Worm (Caenorhabditis elegans) whole organism, L2 larva: ENCODE results near the gene C27B7.2.

Source experiments
- C34F6.9 ChIP-seq: fragments of 150-350 bp; optimal IDR thresholded peaks from 2 replicates; lab custom pipeline; 2014; ENCODE audit warnings: missing biosample characterization, missing genetic modification characterization
- F13H6.1 ChIP-seq: sonication (generic microtip); optimal IDR thresholded peaks from 2 replicates; lab custom pipeline; 2016; ENCODE audit warnings: missing genetic modification characterization, missing compliant biosample characterization
- R02D3.7 ChIP-seq: fragments of 150-350 bp; optimal IDR thresholded peaks from 2 replicates; lab custom pipeline; 2014; ENCODE audit warnings: missing biosample characterization, missing genetic modification characterization
- Y55F3AM.14 ChIP-seq: fragments of 200-800 bp; sonication (Bioruptor generic); optimal IDR thresholded peaks from 2 replicates; lab custom pipeline; 2018; ENCODE audit warnings: mild to moderate bottlenecking, missing genetic modification characterization, missing compliant biosample characterization
- ZK546.5 ChIP-seq: sonication (generic microtip); optimal IDR thresholded peaks from 2 replicates; lab custom pipeline; 2017; ENCODE audit warnings: missing biosample characterization, missing genetic modification characterization
- alr-1 ChIP-seq: fragments of 150-350 bp; optimal IDR thresholded peaks from 2 replicates; lab custom pipeline; 2014; ENCODE audit warnings: missing biosample characterization, missing genetic modification characterization
- aly-2 ChIP-seq: fragments of 150-350 bp; optimal IDR thresholded peaks from 2 replicates; lab custom pipeline; 2014; ENCODE audit warnings: missing biosample characterization, missing genetic modification characterization
- ama-1 ChIP-seq: fragments of 150-350 bp; optimal IDR thresholded peaks from 2 replicates; lab custom pipeline; 2018; ENCODE audit warnings: inconsistent platforms
- blmp-1 ChIP-seq: sonication (generic microtip); optimal IDR thresholded peaks from 2 replicates; lab custom pipeline; 2017; ENCODE audit warnings: missing genetic modification characterization, mild to moderate bottlenecking, missing compliant biosample characterization, antibody characterized with exemption, moderate library complexity; ENCODE audit not compliant: insufficient read depth
- ceh-16 ChIP-seq: fragments of 150-350 bp; optimal IDR thresholded peaks from 2 replicates; lab custom pipeline; 2014; ENCODE audit warnings: missing biosample characterization, missing genetic modification characterization
- ceh-82 ChIP-seq: fragments of 150-350 bp; optimal IDR thresholded peaks from 2 replicates; lab custom pipeline; 2014; ENCODE audit warnings: missing biosample characterization, missing genetic modification characterization
- crh-2 ChIP-seq: sonication (generic microtip); optimal IDR thresholded peaks from 2 replicates; lab custom pipeline; 2017; ENCODE audit warnings: missing biosample characterization, missing genetic modification characterization
- dmd-4 ChIP-seq: sonication (generic microtip); optimal IDR thresholded peaks from 2 replicates; lab custom pipeline; 2017; ENCODE audit warnings: missing biosample characterization, missing genetic modification characterization
- egl-27 ChIP-seq: sonication (generic microtip); optimal IDR thresholded peaks from 3 replicates; lab custom pipeline; 2017; ENCODE audit warnings: missing biosample characterization, missing genetic modification reagents, missing genetic modification characterization
- elt-1 ChIP-seq: fragments of 150-350 bp; optimal IDR thresholded peaks from 2 replicates; lab custom pipeline; 2014; ENCODE audit warnings: missing biosample characterization, missing genetic modification characterization
- elt-3 ChIP-seq: sonication (generic microtip); optimal IDR thresholded peaks from 2 replicates; lab custom pipeline; 2017; ENCODE audit warnings: missing biosample characterization, missing genetic modification characterization
- fos-1 ChIP-seq: fragments of 150-350 bp; optimal IDR thresholded peaks from 2 replicates; lab custom pipeline; 2014; ENCODE audit warnings: missing biosample characterization, missing genetic modification characterization
- gmeb-1 ChIP-seq: fragments of 150-350 bp; optimal IDR thresholded peaks from 2 replicates; lab custom pipeline; 2014; ENCODE audit warnings: missing biosample characterization, missing genetic modification characterization
- lin-11 ChIP-seq: fragments of 150-350 bp; sonication (generic microtip); optimal IDR thresholded peaks from 2 replicates; lab custom pipeline; 2014; ENCODE audit warnings: missing biosample characterization, missing genetic modification characterization, inconsistent platforms, mixed read lengths
- lin-13 ChIP-seq: fragments of 150-350 bp; optimal IDR thresholded peaks from 2 replicates; lab custom pipeline; 2014; ENCODE audit warnings: missing biosample characterization, missing genetic modification reagents, missing genetic modification characterization
- lin-39 ChIP-seq: fragments of 150-350 bp; optimal IDR thresholded peaks from 2 replicates; lab custom pipeline; 2014; ENCODE audit warnings: missing biosample characterization, missing genetic modification reagents, missing genetic modification characterization
- lsy-2 ChIP-seq, 2 experiments: fragments of 150-350 bp in 1 of 2; sonication (generic microtip) in 1 of 2; optimal IDR thresholded peaks; 2 replicates each; lab custom pipeline; 2014 to 2017; ENCODE audit warnings: missing biosample characterization in 2 of 2, missing genetic modification characterization in 2 of 2
- mab-5 ChIP-seq: fragments of 150-350 bp; optimal IDR thresholded peaks from 2 replicates; lab custom pipeline; 2014; ENCODE audit warnings: missing biosample characterization, missing genetic modification characterization
- mbf-1 ChIP-seq: sonication (generic microtip); optimal IDR thresholded peaks from 2 replicates; lab custom pipeline; 2017; ENCODE audit warnings: missing biosample characterization, missing genetic modification characterization
- mdl-1 ChIP-seq, 2 experiments: fragments of 150-350 bp in 1 of 2; sonication (generic microtip) in 1 of 2; optimal IDR thresholded peaks; 2 replicates each; lab custom pipeline; 2017; ENCODE audit warnings: missing biosample characterization in 2 of 2, missing genetic modification characterization in 2 of 2
- nhr-10 ChIP-seq: sonication (generic microtip); optimal IDR thresholded peaks from 2 replicates; lab custom pipeline; 2017; ENCODE audit warnings: missing biosample characterization, missing genetic modification characterization
- nhr-11 ChIP-seq: fragments of 150-350 bp; optimal IDR thresholded peaks from 2 replicates; lab custom pipeline; 2014; ENCODE audit warnings: missing biosample characterization, missing genetic modification characterization
- nhr-12 ChIP-seq: fragments of 150-350 bp; optimal IDR thresholded peaks from 2 replicates; lab custom pipeline; 2014; ENCODE audit warnings: missing biosample characterization, missing genetic modification characterization
- nhr-129 ChIP-seq: fragments of 150-350 bp; optimal IDR thresholded peaks from 2 replicates; lab custom pipeline; 2014; ENCODE audit warnings: missing biosample characterization, missing genetic modification characterization
- nhr-21 ChIP-seq: fragments of 150-350 bp; optimal IDR thresholded peaks from 2 replicates; lab custom pipeline; 2014; ENCODE audit warnings: missing biosample characterization, missing genetic modification characterization
- nhr-23 ChIP-seq: fragments of 150-350 bp; optimal IDR thresholded peaks from 2 replicates; lab custom pipeline; 2014; ENCODE audit warnings: missing biosample characterization, missing genetic modification reagents, missing genetic modification characterization
- nhr-237 ChIP-seq: fragments of 150-350 bp; optimal IDR thresholded peaks from 2 replicates; lab custom pipeline; 2014; ENCODE audit warnings: missing biosample characterization, missing genetic modification characterization
- nhr-25 ChIP-seq: fragments of 150-350 bp; sonication (generic microtip); optimal IDR thresholded peaks from 3 replicates; lab custom pipeline; 2014; ENCODE audit warnings: missing biosample characterization, missing genetic modification characterization
- nhr-6 ChIP-seq: fragments of 150-350 bp; optimal IDR thresholded peaks from 2 replicates; lab custom pipeline; 2014; ENCODE audit warnings: missing biosample characterization, missing genetic modification characterization
- nhr-77 ChIP-seq: fragments of 150-350 bp; optimal IDR thresholded peaks from 2 replicates; lab custom pipeline; 2014; ENCODE audit warnings: missing biosample characterization, missing genetic modification characterization
- sem-4 ChIP-seq: fragments of 150-350 bp; optimal IDR thresholded peaks from 2 replicates; lab custom pipeline; 2014; ENCODE audit warnings: missing biosample characterization, missing genetic modification reagents, missing genetic modification characterization
- skn-1 ChIP-seq: sonication (generic microtip); optimal IDR thresholded peaks from 2 replicates; lab custom pipeline; 2017; ENCODE audit warnings: missing biosample characterization, missing genetic modification characterization
- sma-3 ChIP-seq: sonication (generic microtip); optimal IDR thresholded peaks from 2 replicates; lab custom pipeline; 2016; ENCODE audit warnings: missing genetic modification reagents, missing genetic modification characterization, missing compliant biosample characterization
- sma-9 ChIP-seq, 2 experiments: fragments of 150-350 bp in 1 of 2; sonication (generic microtip) in 1 of 2; optimal IDR thresholded peaks; 2 replicates each; lab custom pipeline; 2014 to 2016; ENCODE audit warnings: missing genetic modification characterization in 2 of 2, mild to moderate bottlenecking in 1 of 2, missing biosample characterization in 1 of 2, missing compliant biosample characterization in 1 of 2, missing genetic modification reagents in 1 of 2, moderate library complexity in 1 of 2
- snpc-4 ChIP-seq: fragments of 150-350 bp; optimal IDR thresholded peaks from 2 replicates; lab custom pipeline; 2014; ENCODE audit warnings: missing biosample characterization, missing genetic modification characterization
- unc-39 ChIP-seq: fragments of 150-350 bp; optimal IDR thresholded peaks from 2 replicates; lab custom pipeline; 2014; ENCODE audit warnings: missing biosample characterization, missing genetic modification characterization
- unc-55 ChIP-seq: fragments of 150-350 bp; sonication (generic microtip); optimal IDR thresholded peaks from 3 replicates; lab custom pipeline; 2014; ENCODE audit warnings: missing biosample characterization, missing genetic modification reagents, missing genetic modification characterization
- unc-62 ChIP-seq: fragments of 150-350 bp; optimal IDR thresholded peaks from 2 replicates; lab custom pipeline; 2014; ENCODE audit warnings: missing biosample characterization, missing genetic modification reagents, missing genetic modification characterization
- zag-1 ChIP-seq: fragments of 150-350 bp; optimal IDR thresholded peaks from 2 replicates; lab custom pipeline; 2014; ENCODE audit warnings: missing biosample characterization, missing genetic modification characterization
- ztf-1 ChIP-seq: fragments of 200-800 bp; sonication (Bioruptor generic); conservative IDR thresholded peaks from 2 replicates; pipeline ENCODE4 v1.3.6; 2022; ENCODE audit warnings: missing genetic modification characterization, missing compliant biosample characterization
- ztf-11 ChIP-seq: sonication (generic microtip); optimal IDR thresholded peaks from 2 replicates; lab custom pipeline; 2017; ENCODE audit warnings: missing biosample characterization, missing genetic modification characterization
- ztf-4 ChIP-seq: fragments of 150-350 bp; optimal IDR thresholded peaks from 2 replicates; lab custom pipeline; 2014; ENCODE audit warnings: missing biosample characterization, missing genetic modification characterization

The C27B7.2 gene

DNA sequence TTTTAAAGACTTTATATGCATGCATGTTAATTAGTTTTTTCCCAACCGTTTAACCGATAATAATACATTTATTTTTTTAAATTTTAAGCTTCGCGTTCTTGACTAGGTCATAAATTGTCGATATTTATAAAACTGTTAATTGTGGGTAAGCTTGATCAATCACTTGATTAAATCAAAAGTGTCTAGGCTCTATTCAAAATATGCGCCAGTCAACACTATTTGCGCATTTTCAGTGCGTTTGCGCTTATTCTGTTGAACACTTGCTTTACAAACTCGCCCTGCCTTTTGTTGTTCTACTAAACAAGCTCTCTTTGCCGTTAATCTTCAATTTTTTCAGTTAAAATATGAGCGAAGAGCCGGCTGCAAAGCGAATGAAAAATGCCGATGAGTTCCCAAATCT is 1.5 kb upstream of the C27B7.2 start, which contains the start of gene spr-2 (continued):
- TF ChIP-seq elt-1 (tag; lab: Kevin White, UChicago) (no peak), sma-3 (peak; percentile 70), snpc-4 (tag; lab: Kevin White, UChicago) (peak; percentile 25), nhr-129 (tag; lab: Kevin White, UChicago) (peak; percentile 72), crh-2 (tag; lab: Kevin White, UChicago) (peak; percentile 80), nhr-77 (no peak), ceh-16 (tag; lab: Kevin White, UChicago) (no peak), nhr-6 (tag; lab: Kevin White, UChicago) (peak; percentile 62), nhr-23 (no peak), nhr-21 (tag; lab: Kevin White, UChicago) (peak; percentile 56), lin-39 (tag; lab: Kevin White, UChicago) (no peak), ztf-11 (no peak), ama-1 (lab: Kevin White, UChicago) (no peak), lsy-2 (tag; optimal IDR thresholded peaks at IDR 0.05; lab: Kevin White, UChicago) (peak; percentile 60 to 90), C34F6.9 (tag; lab: Kevin White, UChicago) (peak; percentile 91), nhr-237 (tag; lab: Kevin White, UChicago) (no peak), ceh-82 (tag; lab: Kevin White, UChicago) (no peak), unc-39 (tag; lab: Kevin White, UChicago) (no peak), R02D3.7 (tag; lab: Kevin White, UChicago) (no peak), ztf-1 (GFP tag; lab: Robert Waterston, UW) (no peak), egl-27 (tag; lab: Kevin White, UChicago) (no peak)

DNA sequence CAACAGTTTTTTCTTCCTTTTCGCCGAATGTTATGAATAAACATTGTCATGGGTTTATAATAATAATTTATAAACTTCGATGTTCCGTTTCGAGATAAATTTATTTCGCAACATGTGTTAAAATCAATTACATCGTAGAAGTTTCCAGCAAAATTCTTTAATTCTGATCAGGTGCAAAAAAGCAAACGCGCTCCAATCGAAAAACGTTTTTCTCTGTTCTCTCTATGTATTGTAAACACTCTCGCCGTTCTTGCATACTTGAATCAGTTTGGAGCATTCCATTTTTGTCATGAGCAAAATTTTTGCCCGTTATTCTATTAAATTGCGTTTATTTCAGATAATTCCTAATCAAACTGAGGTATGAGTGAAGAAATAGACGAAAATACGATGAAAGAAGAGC is 1.1 kb downstream of the C27B7.2 start, which contains the start of gene rad-54.L2:
rad-54.L2 (plus strand) TSS at position 332 of the 400 bp plus-strand sequence.
- TF ChIP-seq lin-11 (no peak), nhr-25 (tag; lab: Kevin White, UChicago) (peak; percentile 61), elt-3 (tag; lab: Kevin White, UChicago) (no peak), unc-62 (GFP tag; lab: Kevin White, UChicago) (no peak), nhr-77 (no peak), nhr-237 (tag; lab: Kevin White, UChicago) (no peak), lsy-2 (tag; optimal IDR thresholded peaks at IDR 0.05; lab: Kevin White, UChicago) (peak; percentile 30 to 72), C34F6.9 (tag; lab: Kevin White, UChicago) (peak; percentile 96), ztf-4 (tag; lab: Kevin White, UChicago) (no peak), snpc-4 (tag; lab: Kevin White, UChicago) (peak; percentile 52), zag-1 (no peak), ceh-16 (tag; lab: Kevin White, UChicago) (no peak), mbf-1 (no peak), Y55F3AM.14 (GFP tag; lab: Kevin White, UChicago) (no peak), crh-2 (tag; lab: Kevin White, UChicago) (peak; percentile 80), skn-1 (tag; lab: Kevin White, UChicago) (no peak), alr-1 (no peak), gmeb-1 (tag; lab: Kevin White, UChicago) (peak; percentile 46), nhr-129 (tag; lab: Kevin White, UChicago) (peak; percentile 64), nhr-12 (no peak), nhr-10 (tag; lab: Kevin White, UChicago) (peak; percentile 39), ama-1 (lab: Kevin White, UChicago) (no peak), ZK546.5 (no peak), mdl-1 (tag; optimal IDR thresholded peaks at IDR 0.05; lab: Kevin White, UChicago) (no peak), dmd-4 (tag; lab: Kevin White, UChicago) (no peak), lin-39 (tag; lab: Kevin White, UChicago) (no peak), lin-13 (GFP tag; lab: Kevin White, UChicago) (peak; percentile 37), nhr-6 (tag; lab: Kevin White, UChicago) (no peak), unc-55 (GFP tag; lab: Kevin White, UChicago) (peak; percentile 86), F13H6.1 (tag; lab: Kevin White, UChicago) (peak; percentile 29), fos-1 (tag; lab: Kevin White, UChicago) (peak; percentile 63), sma-3 (peak; percentile 36)
- TF ChIP-seq, all 48 proteins: peak for 13

DNA sequence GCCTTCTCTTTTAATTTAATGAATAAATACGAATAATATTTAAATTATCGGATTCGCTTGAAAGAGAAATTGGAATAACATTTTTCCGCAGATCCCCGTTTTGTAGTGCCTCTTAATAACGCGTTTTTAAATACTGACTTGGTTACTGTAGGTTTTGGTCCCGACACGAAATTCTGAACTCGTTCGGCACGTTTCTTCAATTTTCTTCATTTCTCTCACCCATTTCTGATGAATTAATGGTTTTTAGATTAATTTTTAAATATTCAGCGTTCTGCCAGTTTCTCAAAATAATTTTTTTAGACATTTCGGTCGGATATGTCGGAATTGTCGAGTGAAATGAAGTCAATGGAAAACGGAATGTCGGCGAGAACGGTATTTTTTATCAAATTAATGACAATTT is 8.7 kb downstream of the C27B7.2 start, which contains the start of gene C27B7.5:
C27B7.5 (plus strand) TSS at position 301 of the 400 bp plus-strand sequence.
- TF ChIP-seq sem-4 (tag; lab: Kevin White, UChicago) (no peak), egl-27 (tag; lab: Kevin White, UChicago) (no peak), lsy-2 (tag; optimal IDR thresholded peaks at IDR 0.05; lab: Kevin White, UChicago) (no peak), nhr-12 (no peak), nhr-11 (tag; lab: Kevin White, UChicago) (no peak), Y55F3AM.14 (GFP tag; lab: Kevin White, UChicago) (no peak), unc-62 (GFP tag; lab: Kevin White, UChicago) (no peak), sma-9 (GFP tag; optimal IDR thresholded peaks at IDR 0.05; lab: Kevin White, UChicago) (no peak), sma-9 (tag; optimal IDR thresholded peaks at IDR 0.05; lab: Kevin White, UChicago) (no peak), ceh-16 (tag; lab: Kevin White, UChicago) (no peak), blmp-1 (no peak), lin-13 (GFP tag; lab: Kevin White, UChicago) (no peak), mab-5 (no peak), lin-11 (no peak), aly-2 (tag; lab: Kevin White, UChicago) (no peak), elt-1 (tag; lab: Kevin White, UChicago) (no peak), elt-3 (tag; lab: Kevin White, UChicago) (no peak), unc-55 (GFP tag; lab: Kevin White, UChicago) (no peak)
